Fruit fly (Drosophila melanogaster) whole organism, embryonic: ENCODE results near the gene nanos.

Experiments
- Ada2b ChIP-seq: fragments of 200-800 bp; sonication (Bioruptor generic); IDR thresholded peaks from 2 replicates; pipeline ENCODE4 v1.3.6; 2022; ENCODE audit warnings: missing biosample characterization, missing genetic modification characterization
- Atf-2 ChIP-seq: fragments of 200-800 bp; sonication (Bioruptor generic); optimal IDR thresholded peaks from 2 replicates; lab custom pipeline; 2016; ENCODE audit warnings: missing biosample characterization, missing genetic modification characterization
- Atf3 ChIP-seq: fragments of 200-800 bp; sonication (Bioruptor generic); optimal IDR thresholded peaks from 3 replicates; lab custom pipeline; 2016; ENCODE audit warnings: missing biosample characterization, missing genetic modification characterization
- CG10654 ChIP-seq: fragments of 200-800 bp; sonication (Bioruptor generic); optimal IDR thresholded peaks from 2 replicates; lab custom pipeline; 2016; ENCODE audit warnings: missing biosample characterization, missing genetic modification characterization
- CG10959 ChIP-seq: fragments of 200-800 bp; sonication (Bioruptor generic); IDR thresholded peaks from 2 replicates; pipeline ENCODE4 v1.3.6; 2022; ENCODE audit warnings: missing biosample characterization, missing genetic modification characterization
- CG11456 ChIP-seq: fragments of 200-800 bp; sonication (Bioruptor generic); IDR thresholded peaks from 3 replicates; pipeline ENCODE4 v1.3.6; 2022; ENCODE audit warnings: missing biosample characterization, missing genetic modification characterization
- CG12744 ChIP-seq: fragments of 200-800 bp; sonication (Bioruptor generic); optimal IDR thresholded peaks from 2 replicates; lab custom pipeline; 2016; ENCODE audit warnings: missing biosample characterization, missing genetic modification characterization
- CG14441 ChIP-seq: fragments of 200-800 bp; sonication (Bioruptor generic); IDR thresholded peaks from 2 replicates; pipeline ENCODE4 v1.3.6; 2022; ENCODE audit warnings: missing biosample characterization, missing genetic modification characterization
- CG16779 ChIP-seq: fragments of 200-800 bp; sonication (Bioruptor generic); IDR thresholded peaks from 2 replicates; pipeline ENCODE4 v1.3.6; 2022; ENCODE audit warnings: missing biosample characterization, missing genetic modification characterization
- CG17359 ChIP-seq: fragments of 200-800 bp; sonication (Bioruptor generic); optimal IDR thresholded peaks from 3 replicates; lab custom pipeline; 2018; ENCODE audit warnings: missing biosample characterization, mild to moderate bottlenecking, missing genetic modification characterization, moderate library complexity
- CG18619 ChIP-seq: fragments of 200-800 bp; sonication (Bioruptor generic); optimal IDR thresholded peaks from 3 replicates; lab custom pipeline; 2017; ENCODE audit warnings: missing biosample characterization, mild to moderate bottlenecking, missing genetic modification characterization
- CG18764 ChIP-seq: fragments of 200-800 bp; sonication (Bioruptor generic); optimal IDR thresholded peaks from 3 replicates; lab custom pipeline; 2016; ENCODE audit warnings: missing biosample characterization, missing genetic modification characterization
- CG2889 ChIP-seq: fragments of 200-800 bp; sonication (Bioruptor generic); IDR thresholded peaks from 3 replicates; pipeline ENCODE4 v1.3.6; 2022; ENCODE audit warnings: missing biosample characterization, missing genetic modification characterization
- CG31224 ChIP-seq: fragments of 200-800 bp; sonication (Bioruptor generic); IDR thresholded peaks from 2 replicates; pipeline ENCODE4 v1.3.6; 2022; ENCODE audit warnings: missing biosample characterization, missing genetic modification characterization
- CG3407 ChIP-seq: fragments of 200-800 bp; sonication (Bioruptor generic); optimal IDR thresholded peaks from 2 replicates; lab custom pipeline; 2018; ENCODE audit warnings: missing biosample characterization, mild to moderate bottlenecking, missing genetic modification characterization
- CG6654 ChIP-seq: fragments of 200-800 bp; sonication (Bioruptor generic); optimal IDR thresholded peaks from 2 replicates; lab custom pipeline; 2017; ENCODE audit warnings: missing biosample characterization, mild to moderate bottlenecking, missing genetic modification characterization
- CG6689 ChIP-seq: fragments of 200-800 bp; sonication (Bioruptor generic); IDR thresholded peaks from 2 replicates; pipeline ENCODE4 v1.3.6; 2022; ENCODE audit warnings: missing biosample characterization, missing genetic modification characterization
- CG6813 ChIP-seq: fragments of 200-800 bp; sonication (Bioruptor generic); optimal IDR thresholded peaks from 2 replicates; lab custom pipeline; 2017; ENCODE audit warnings: missing biosample characterization, missing genetic modification characterization, mild to moderate bottlenecking, moderate library complexity, missing genetic modification reagents
- Chrac-16 ChIP-seq: fragments of 200-800 bp; sonication (Bioruptor generic); optimal IDR thresholded peaks from 3 replicates; lab custom pipeline; 2016; ENCODE audit warnings: missing biosample characterization, missing genetic modification characterization
- HmgD ChIP-seq: fragments of 200-800 bp; sonication (Bioruptor generic); optimal IDR thresholded peaks from 3 replicates; lab custom pipeline; 2016; ENCODE audit warnings: missing biosample characterization, missing genetic modification characterization
- HmgZ ChIP-seq: fragments of 200-800 bp; sonication (Bioruptor generic); optimal IDR thresholded peaks from 2 replicates; lab custom pipeline; 2018; ENCODE audit warnings: missing biosample characterization, mild to moderate bottlenecking, missing genetic modification characterization
- Hr3 ChIP-seq: fragments of 200-800 bp; sonication (Bioruptor generic); optimal IDR thresholded peaks from 3 replicates; lab custom pipeline; 2016; ENCODE audit warnings: missing biosample characterization, missing genetic modification characterization
- MESR4 ChIP-seq: fragments of 200-800 bp; sonication (Bioruptor generic); optimal IDR thresholded peaks from 2 replicates; lab custom pipeline; 2018; ENCODE audit warnings: missing biosample characterization, mild to moderate bottlenecking, missing genetic modification characterization, moderate library complexity
- NC2α ChIP-seq: fragments of 200-800 bp; sonication (Bioruptor generic); optimal IDR thresholded peaks from 2 replicates; lab custom pipeline; 2016; ENCODE audit warnings: missing biosample characterization, missing genetic modification characterization
- Vsx1 ChIP-seq: fragments of 200-800 bp; sonication (Bioruptor generic); optimal IDR thresholded peaks from 2 replicates; lab custom pipeline; 2017; ENCODE audit warnings: missing biosample characterization, mild to moderate bottlenecking, missing genetic modification characterization, missing genetic modification reagents
- Xrp1 ChIP-seq: fragments of 200-800 bp; sonication (Bioruptor generic); IDR thresholded peaks from 2 replicates; pipeline ENCODE4 v1.3.6; 2022; ENCODE audit warnings: missing biosample characterization, missing genetic modification characterization
- ab ChIP-seq: fragments of 200-800 bp; sonication (Bioruptor generic); optimal IDR thresholded peaks from 2 replicates; lab custom pipeline; 2016; ENCODE audit warnings: missing biosample characterization, missing genetic modification characterization
- ap ChIP-seq: fragments of 200-800 bp; sonication (Bioruptor generic); IDR thresholded peaks from 2 replicates; pipeline ENCODE4 v1.3.6; 2022; ENCODE audit warnings: missing biosample characterization, missing genetic modification characterization
- bbx ChIP-seq: fragments of 200-800 bp; sonication (Bioruptor generic); IDR thresholded peaks from 2 replicates; pipeline ENCODE4 v1.3.6; 2022; ENCODE audit warnings: missing biosample characterization, missing genetic modification characterization; ENCODE audit not compliant: partially characterized antibody
- bcd ChIP-seq: fragments of 200-800 bp; sonication (Bioruptor generic); optimal IDR thresholded peaks from 2 replicates; lab custom pipeline; 2017; ENCODE audit warnings: missing biosample characterization, mild to moderate bottlenecking, missing genetic modification characterization
- crc ChIP-seq: fragments of 200-800 bp; sonication (Bioruptor generic); optimal IDR thresholded peaks from 2 replicates; lab custom pipeline; 2016; ENCODE audit warnings: missing biosample characterization, missing genetic modification characterization
- dan ChIP-seq: fragments of 200-800 bp; sonication (Bioruptor generic); IDR thresholded peaks from 2 replicates; pipeline ENCODE4 v1.3.6; 2022; ENCODE audit warnings: missing biosample characterization, missing genetic modification characterization
- dimm ChIP-seq: fragments of 200-800 bp; sonication (Bioruptor generic); IDR thresholded peaks from 2 replicates; pipeline ENCODE4 v1.3.6; 2022; ENCODE audit warnings: missing biosample characterization, missing genetic modification characterization
- disco-r ChIP-seq: fragments of 200-800 bp; sonication (Bioruptor generic); optimal IDR thresholded peaks from 2 replicates; lab custom pipeline; 2016; ENCODE audit warnings: missing biosample characterization, missing genetic modification characterization
- ftz-f1 ChIP-seq: fragments of 200-800 bp; sonication (Bioruptor generic); optimal IDR thresholded peaks from 2 replicates; lab custom pipeline; 2016; ENCODE audit warnings: missing biosample characterization, missing genetic modification characterization
- lola ChIP-seq, 3 experiments: fragments of >200 bp in 2 of 3; fragments of 200-800 bp in 1 of 3; sonication (Bioruptor generic) in 1 of 3; optimal IDR thresholded peaks; 2 replicates each; lab custom pipeline; 2017 to 2019; ENCODE audit warnings: missing biosample characterization in 3 of 3, missing genetic modification characterization in 3 of 3, mild to moderate bottlenecking in 1 of 3, moderate library complexity in 1 of 3
- org-1 ChIP-seq: fragments of 200-800 bp; sonication (Bioruptor generic); optimal IDR thresholded peaks from 2 replicates; lab custom pipeline; 2017; ENCODE audit warnings: missing biosample characterization, missing genetic modification characterization
- otp ChIP-seq: fragments of 200-800 bp; sonication (Bioruptor generic); IDR thresholded peaks from 3 replicates; pipeline ENCODE4, ENCODE4 v1.3.6; 2022; ENCODE audit warnings: missing biosample characterization, missing genetic modification characterization
- psq ChIP-seq: fragments of 200-800 bp; sonication (Bioruptor generic); optimal IDR thresholded peaks from 2 replicates; lab custom pipeline; 2017; ENCODE audit warnings: missing biosample characterization, missing genetic modification characterization
- pzg ChIP-seq: fragments of 200-800 bp; sonication (Bioruptor generic); optimal IDR thresholded peaks from 3 replicates; lab custom pipeline; 2018; ENCODE audit warnings: missing biosample characterization, mild to moderate bottlenecking, missing genetic modification characterization, moderate library complexity
- scrt ChIP-seq: fragments of 200-800 bp; sonication (Bioruptor generic); optimal IDR thresholded peaks from 2 replicates; lab custom pipeline; 2018; ENCODE audit warnings: missing biosample characterization, mild to moderate bottlenecking, missing genetic modification characterization, moderate library complexity
- seq ChIP-seq: fragments of 200-800 bp; sonication (Bioruptor generic); IDR thresholded peaks from 2 replicates; pipeline ENCODE4 v1.3.6; 2022; ENCODE audit warnings: missing biosample characterization, missing genetic modification characterization
- slp2 ChIP-seq: fragments of 200-800 bp; sonication (Bioruptor generic); optimal IDR thresholded peaks from 2 replicates; lab custom pipeline; 2016; ENCODE audit warnings: missing biosample characterization, missing genetic modification characterization
- tio ChIP-seq: fragments of 200-800 bp; sonication (Bioruptor generic); optimal IDR thresholded peaks from 2 replicates; lab custom pipeline; 2017; ENCODE audit warnings: missing biosample characterization, missing genetic modification characterization, inconsistent platforms
- twi ChIP-seq: fragments of 200-800 bp; optimal IDR thresholded peaks from 2 replicates; lab custom pipeline; 2019; ENCODE audit warnings: missing biosample characterization, mild to moderate bottlenecking, missing genetic modification characterization, moderate library complexity
- usp ChIP-seq: fragments of >200 bp; optimal IDR thresholded peaks from 2 replicates; lab custom pipeline; 2017; ENCODE audit warnings: missing biosample characterization, missing genetic modification characterization
- vvl ChIP-seq: fragments of 200-800 bp; sonication (Bioruptor generic); IDR thresholded peaks from 2 replicates; pipeline ENCODE4 v1.3.6; 2022; ENCODE audit warnings: missing biosample characterization, missing genetic modification characterization
- wek ChIP-seq: fragments of 200-800 bp; sonication (Bioruptor generic); optimal IDR thresholded peaks from 3 replicates; lab custom pipeline; 2018; ENCODE audit warnings: missing biosample characterization, mild to moderate bottlenecking, missing genetic modification characterization, moderate library complexity
- wor ChIP-seq: fragments of 200-800 bp; sonication (Bioruptor generic); IDR thresholded peaks from 2 replicates; pipeline ENCODE4 v1.3.6; 2022; ENCODE audit warnings: missing biosample characterization, missing genetic modification characterization
- z ChIP-seq: fragments of 200-800 bp; sonication (Bioruptor generic); IDR thresholded peaks from 3 replicates; pipeline ENCODE4 v1.3.6; 2022; ENCODE audit warnings: missing biosample characterization, missing genetic modification characterization
- zen2 ChIP-seq: fragments of 200-800 bp; sonication (Bioruptor generic); IDR thresholded peaks from 3 replicates; pipeline ENCODE4 v1.3.6; 2022; ENCODE audit warnings: missing biosample characterization, missing genetic modification characterization; ENCODE audit not compliant: partially characterized antibody

nanos gene

DNA sequence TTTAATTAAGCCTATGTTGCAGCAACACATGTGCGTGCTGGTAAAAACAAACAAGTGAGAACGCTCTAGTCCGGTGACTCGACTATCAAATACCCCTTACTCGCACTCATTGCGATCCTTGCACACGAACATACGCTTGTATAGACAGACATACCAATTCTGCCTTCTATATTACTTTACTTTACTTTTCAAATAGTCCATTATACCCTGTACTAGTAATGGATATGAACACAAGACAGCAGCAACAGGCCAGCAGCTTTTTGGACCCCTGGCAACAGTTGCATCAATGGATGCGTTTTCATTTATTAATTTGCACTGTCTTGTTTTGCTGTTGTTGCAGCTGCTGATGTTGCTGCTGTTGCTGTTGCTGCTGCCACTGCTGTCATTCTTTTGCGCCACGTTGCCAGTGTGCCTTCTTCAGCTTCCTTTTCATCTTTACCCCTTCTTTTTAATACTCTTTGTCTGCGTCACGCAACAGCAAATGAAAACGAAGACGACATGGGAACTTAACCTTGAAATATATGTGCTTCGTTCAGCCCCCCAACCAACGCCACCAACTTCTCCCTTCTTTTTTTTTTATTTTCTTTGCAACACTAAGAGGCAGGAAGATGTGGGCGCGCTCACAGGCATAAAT is 38.4 kb upstream of the nanos start (continued):
- TF ChIP-seq dan (GFP tag; lab: Robert Waterston, UW) (no peak), Ada2b (GFP tag; lab: Robert Waterston, UW) (0 out of 2 replicates have a peak, but pooled peaks have one; percentile 6), CG2889 (GFP tag; lab: Robert Waterston, UW) (0 out of 3 replicates have a peak, but pooled peaks have one; percentile 33), CG6689 (peak; percentile 62), CG3407 (GFP tag; lab: Kevin White, UChicago) (no peak), Atf3 (GFP tag; lab: Kevin White, UChicago) (no peak), MESR4 (no peak), wek (GFP tag; lab: Kevin White, UChicago) (no peak), CG17359 (tag; lab: Kevin White, UChicago) (peak; percentile 21), slp2 (peak; percentile 9), CG31224 (GFP tag; lab: Robert Waterston, UW) (no peak), CG14441 (GFP tag; lab: Robert Waterston, UW) (0 out of 2 replicates have a peak, but pooled peaks have one; percentile 25), HmgD (no peak), CG10654 (no peak), z (GFP tag; lab: Robert Waterston, UW) (no peak), lola (GFP tag; optimal IDR thresholded peaks at IDR 0.05; lab: Kevin White, UChicago) (no peak), HmgZ (tag; lab: Kevin White, UChicago) (no peak), disco-r (no peak), CG6654 (GFP tag; lab: Kevin White, UChicago) (no peak), CG18619 (GFP tag; lab: Kevin White, UChicago) (no peak), twi (tag; lab: Kevin White, UChicago) (peak; percentile 29), ab (peak; percentile 27), tio (GFP tag; lab: Kevin White, UChicago) (peak; percentile 10), NC2α (GFP tag; lab: Kevin White, UChicago) (no peak), CG10959 (peak; percentile 52; the same call in 1 of the 2 replicates), pzg (GFP tag; lab: Kevin White, UChicago) (no peak), CG16779 (GFP tag; lab: Robert Waterston, UW) (no peak), Chrac-16 (peak; percentile 27), CG12744 (GFP tag; lab: Kevin White, UChicago) (no peak), ap (GFP tag; lab: Robert Waterston, UW) (no peak), bbx (GFP tag; lab: Robert Waterston, UW) (no peak), vvl (GFP tag; lab: Robert Waterston, UW) (peak; percentile 53; the same call in 1 of the 2 replicates), crc (GFP tag; lab: Kevin White, UChicago) (no peak), Hr3 (GFP tag; lab: Kevin White, UChicago) (no peak), wor (GFP tag; lab: Robert Waterston, UW) (peak; percentile 35; the same call in 1 of the 2 replicates), ftz-f1 (GFP tag; lab: Kevin White, UChicago) (no peak), dimm (GFP tag; lab: Robert Waterston, UW) (no peak), seq (GFP tag; lab: Robert Waterston, UW) (no peak), CG6813 (GFP tag; lab: Kevin White, UChicago) (no peak), CG18764 (GFP tag; lab: Kevin White, UChicago) (no peak), psq (GFP tag; lab: Kevin White, UChicago) (no peak), scrt (GFP tag; lab: Kevin White, UChicago) (no peak), otp (peak; percentile 61; the same call in 1 of the 3 replicates), Atf-2 (GFP tag; lab: Kevin White, UChicago) (no peak), Xrp1 (GFP tag; lab: Robert Waterston, UW) (peak; percentile 60; the same call in 1 of the 2 replicates), org-1 (peak; percentile 17), zen2 (GFP tag; lab: Robert Waterston, UW) (no peak), CG11456 (peak; percentile 72; the same call in 2 of the 3 replicates), usp (GFP tag; lab: Kevin White, UChicago) (no peak), Vsx1 (no peak), bcd (GFP tag; lab: Kevin White, UChicago) (no peak)
